Fruit fly (Drosophila melanogaster): ENCODE measurements around the gene FucT6.

dm6 chrX:11717892-11718291, 8.1 kb upstream of the FucT6 start:
- TF ChIP-seq Dll (optimal IDR thresholded peaks at IDR 0.05) (no peak), CG8478 (optimal IDR thresholded peaks at IDR 0.05) (no peak), psq (optimal IDR thresholded peaks at IDR 0.05) (no peak), usp (GFP tag; optimal IDR thresholded peaks at IDR 0.05) (no peak), pan (optimal IDR thresholded peaks at IDR 0.05) (no peak), EcR (GFP tag; optimal IDR thresholded peaks at IDR 0.05) (no peak)
